Worm (Caenorhabditis elegans): ENCODE results near the gene F42G8.8.

ce11 chrIV:8070299-8070698, 48.6 kb upstream of the F42G8.8 start:
- TF ChIP-seq him-1 (tag; optimal IDR thresholded peaks at IDR 0.05): no peak
- TF ChIP-seq dao-5 (tag; optimal IDR thresholded peaks at IDR 0.05): no peak
